Worm (Caenorhabditis elegans): ENCODE measurements around the gene mes-4.

The mes-4 gene

ce11 chrV:13437473-13438074 lies at the start of gene mes-4:
Gene mes-4, minus strand, starts transcription at chrV:13437545.
- no peak for TF ChIP-seq klf-2 (GFP tag; conservative IDR thresholded peaks at IDR 0.05)
- TF ChIP-seq T22C8.4 (GFP tag; IDR thresholded peaks at IDR 0.05): no peak
- no peak for TF ChIP-seq ztf-23 (GFP tag; IDR thresholded peaks at IDR 0.05)
- no peak for TF ChIP-seq cog-1 (tag; optimal IDR thresholded peaks at IDR 0.05)
- TF ChIP-seq med-1 (GFP tag; optimal IDR thresholded peaks at IDR 0.05; ENCODE audit: insufficient read depth): no peak
- TF ChIP-seq flt-1 (GFP tag; IDR thresholded peaks at IDR 0.05): no peak
- no peak for TF ChIP-seq tab-1 (GFP tag; IDR thresholded peaks at IDR 0.05)
- TF ChIP-seq ztf-29 (GFP tag; IDR thresholded peaks at IDR 0.05): no peak
- no peak for TF ChIP-seq ref-1 (GFP tag; conservative IDR thresholded peaks at IDR 0.05)

- TF ChIP-seq tab-1 (GFP tag; IDR thresholded peaks at IDR 0.05) (no peak), T22C8.4 (GFP tag; IDR thresholded peaks at IDR 0.05) (no peak), flt-1 (GFP tag; IDR thresholded peaks at IDR 0.05) (no peak), med-1 (GFP tag; optimal IDR thresholded peaks at IDR 0.05; ENCODE audit: insufficient read depth) (no peak), ztf-23 (GFP tag; IDR thresholded peaks at IDR 0.05) (no peak), ref-1 (GFP tag; conservative IDR thresholded peaks at IDR 0.05) (no peak), cog-1 (tag; optimal IDR thresholded peaks at IDR 0.05) (no peak), ztf-29 (GFP tag; IDR thresholded peaks at IDR 0.05) (no peak), klf-2 (GFP tag; conservative IDR thresholded peaks at IDR 0.05) (no peak)
These were observed 48.4 kb upstream of the mes-4 start for ce11 chrV:13485732-13486131.

ce11 chrV:13484339-13484738 lies 47.0 kb upstream of the mes-4 start, which contains the start of gene T10G3.4:
Gene T10G3.4, minus strand, starts transcription at chrV:13484439.
- TF ChIP-seq ztf-29 (GFP tag; IDR thresholded peaks at IDR 0.05) (no peak), ztf-23 (GFP tag; IDR thresholded peaks at IDR 0.05) (no peak), cog-1 (tag; optimal IDR thresholded peaks at IDR 0.05) (no peak), flt-1 (GFP tag; IDR thresholded peaks at IDR 0.05) (no peak), klf-2 (GFP tag; conservative IDR thresholded peaks at IDR 0.05) (no peak), T22C8.4 (GFP tag; IDR thresholded peaks at IDR 0.05) (no peak), tab-1 (GFP tag; IDR thresholded peaks at IDR 0.05) (no peak), ref-1 (GFP tag; conservative IDR thresholded peaks at IDR 0.05) (no peak), med-1 (GFP tag; optimal IDR thresholded peaks at IDR 0.05; ENCODE audit: insufficient read depth) (no peak)

- TF ChIP-seq ztf-29 (GFP tag; IDR thresholded peaks at IDR 0.05) (no peak), ztf-23 (GFP tag; IDR thresholded peaks at IDR 0.05) (no peak), tab-1 (GFP tag; IDR thresholded peaks at IDR 0.05) (no peak), T22C8.4 (GFP tag; IDR thresholded peaks at IDR 0.05) (no peak), flt-1 (GFP tag; IDR thresholded peaks at IDR 0.05) (no peak), klf-2 (GFP tag; conservative IDR thresholded peaks at IDR 0.05) (no peak), med-1 (GFP tag; optimal IDR thresholded peaks at IDR 0.05; ENCODE audit: insufficient read depth) (no peak), ref-1 (GFP tag; conservative IDR thresholded peaks at IDR 0.05) (no peak), cog-1 (tag; optimal IDR thresholded peaks at IDR 0.05) (no peak)
These were observed 42.4 kb upstream of the mes-4 start, which contains the start of gene T10G3.2 for ce11 chrV:13479766-13480165. Gene T10G3.2, minus strand, starts transcription at chrV:13479866.

- TF ChIP-seq med-1 (GFP tag; optimal IDR thresholded peaks at IDR 0.05; ENCODE audit: insufficient read depth) (no peak), ref-1 (GFP tag; conservative IDR thresholded peaks at IDR 0.05) (no peak), klf-2 (GFP tag; conservative IDR thresholded peaks at IDR 0.05) (no peak), T22C8.4 (GFP tag; IDR thresholded peaks at IDR 0.05) (no peak), ztf-29 (GFP tag; IDR thresholded peaks at IDR 0.05) (no peak), ztf-23 (GFP tag; IDR thresholded peaks at IDR 0.05) (no peak), cog-1 (tag; optimal IDR thresholded peaks at IDR 0.05) (no peak), flt-1 (GFP tag; IDR thresholded peaks at IDR 0.05) (no peak), tab-1 (GFP tag; IDR thresholded peaks at IDR 0.05) (no peak)
These were observed 39.0 kb upstream of the mes-4 start, which contains the start of gene T10G3.8 for ce11 chrV:13476350-13476749. Gene T10G3.8, minus strand, starts transcription at chrV:13476450.

- TF ChIP-seq ztf-29 (GFP tag; IDR thresholded peaks at IDR 0.05): no peak
- no peak for TF ChIP-seq klf-2 (GFP tag; conservative IDR thresholded peaks at IDR 0.05)
- TF ChIP-seq med-1 (GFP tag; optimal IDR thresholded peaks at IDR 0.05; ENCODE audit: insufficient read depth): no peak
- TF ChIP-seq T22C8.4 (GFP tag; IDR thresholded peaks at IDR 0.05): no peak
- TF ChIP-seq cog-1 (tag; optimal IDR thresholded peaks at IDR 0.05): no peak
- TF ChIP-seq ref-1 (GFP tag; conservative IDR thresholded peaks at IDR 0.05): no peak
- TF ChIP-seq ztf-23 (GFP tag; IDR thresholded peaks at IDR 0.05): no peak
- no peak for TF ChIP-seq flt-1 (GFP tag; IDR thresholded peaks at IDR 0.05)
- no peak for TF ChIP-seq tab-1 (GFP tag; IDR thresholded peaks at IDR 0.05)
These were observed 36.1 kb upstream of the mes-4 start, which contains the start of gene T10G3.1 for ce11 chrV:13473467-13473866. Gene T10G3.1, minus strand, starts transcription at chrV:13473679.

- no peak for TF ChIP-seq ztf-23 (GFP tag; IDR thresholded peaks at IDR 0.05)
- TF ChIP-seq tab-1 (GFP tag; IDR thresholded peaks at IDR 0.05): no peak
- TF ChIP-seq ref-1 (GFP tag; conservative IDR thresholded peaks at IDR 0.05): no peak
- TF ChIP-seq klf-2 (GFP tag; conservative IDR thresholded peaks at IDR 0.05): no peak
- no peak for TF ChIP-seq cog-1 (tag; optimal IDR thresholded peaks at IDR 0.05)
- TF ChIP-seq ztf-29 (GFP tag; IDR thresholded peaks at IDR 0.05): no peak
- no peak for TF ChIP-seq flt-1 (GFP tag; IDR thresholded peaks at IDR 0.05)
- no peak for TF ChIP-seq T22C8.4 (GFP tag; IDR thresholded peaks at IDR 0.05)
- no peak for TF ChIP-seq med-1 (GFP tag; optimal IDR thresholded peaks at IDR 0.05; ENCODE audit: insufficient read depth)
These were observed 34.7 kb upstream of the mes-4 start for ce11 chrV:13472062-13472461.

ce11 chrV:13468190-13468765 lies 30.9 kb upstream of the mes-4 start, which contains the start of the genes F25H9.6 and F25H9.7:
Gene F25H9.6, minus strand, starts transcription at chrV:13468361.
Gene F25H9.7, plus strand, starts transcription at chrV:13468376.
- TF ChIP-seq cog-1 (tag; optimal IDR thresholded peaks at IDR 0.05): peak; percentile 31
- peak; percentile 65; the same call in 1 of the 2 replicates for TF ChIP-seq flt-1 (GFP tag; IDR thresholded peaks at IDR 0.05)
- peak; percentile 76; the same call in 1 of the 2 replicates for TF ChIP-seq ztf-23 (GFP tag; IDR thresholded peaks at IDR 0.05)
- TF ChIP-seq ref-1 (GFP tag; conservative IDR thresholded peaks at IDR 0.05): no peak
- no peak for TF ChIP-seq ztf-29 (GFP tag; IDR thresholded peaks at IDR 0.05)

- TF ChIP-seq cog-1 (tag; optimal IDR thresholded peaks at IDR 0.05): no peak
- no peak for TF ChIP-seq ztf-23 (GFP tag; IDR thresholded peaks at IDR 0.05)
- no peak for TF ChIP-seq med-1 (GFP tag; optimal IDR thresholded peaks at IDR 0.05; ENCODE audit: insufficient read depth)
- TF ChIP-seq T22C8.4 (GFP tag; IDR thresholded peaks at IDR 0.05): no peak
- TF ChIP-seq ref-1 (GFP tag; conservative IDR thresholded peaks at IDR 0.05): no peak
- no peak for TF ChIP-seq flt-1 (GFP tag; IDR thresholded peaks at IDR 0.05)
- TF ChIP-seq ztf-29 (GFP tag; IDR thresholded peaks at IDR 0.05): no peak
- TF ChIP-seq klf-2 (GFP tag; conservative IDR thresholded peaks at IDR 0.05): no peak
- no peak for TF ChIP-seq tab-1 (GFP tag; IDR thresholded peaks at IDR 0.05)
These were observed 26.8 kb upstream of the mes-4 start for ce11 chrV:13464123-13464522.

Data from whole organism, midembryonic.